Worm (Caenorhabditis elegans) whole organism, dauer: ENCODE measurements around the gene secs-1.

Experiments used
- unc-62 ChIP-seq: sonication (generic microtip); optimal IDR thresholded peaks from 2 replicates; lab custom pipeline; 2017; ENCODE audit warnings: missing biosample characterization, missing genetic modification reagents, missing genetic modification characterization

secs-1 gene

ce11 chrV:10757128-10757527 lies 47.1 kb downstream of the secs-1 start:
- no peak for TF ChIP-seq unc-62 (GFP tag; lab: Kevin White, UChicago)

ce11 chrV:10756698-10757097 lies 47.6 kb downstream of the secs-1 start, which contains the start of gene irld-6:
Gene irld-6 (minus strand): TSS chrV:10756798.
- TF ChIP-seq unc-62 (GFP tag; lab: Kevin White, UChicago) = no peak

- TF ChIP-seq unc-62 (GFP tag; lab: Kevin White, UChicago) = no peak
Observed at ce11 chrV:10754050-10754449, 50.2 kb downstream of the secs-1 start, which contains the start of gene F28H7.7. Gene F28H7.7 (minus strand): TSS chrV:10754150.
